Worm (Caenorhabditis elegans): ENCODE results near the gene catp-5.

catp-5 gene

ce11 chrX:8082703-8083102 is 16.0 kb downstream of the catp-5 start:
- TF ChIP-seq ztf-11 (tag; optimal IDR thresholded peaks at IDR 0.05), result no peak
- TF ChIP-seq nhr-11 (tag; optimal IDR thresholded peaks at IDR 0.05), result no peak
- TF ChIP-seq rnt-1 (tag; optimal IDR thresholded peaks at IDR 0.05), result no peak
- no peak for TF ChIP-seq nhr-76 (tag; optimal IDR thresholded peaks at IDR 0.05)
- TF ChIP-seq unc-130 (tag; optimal IDR thresholded peaks at IDR 0.05), result no peak
- no peak for TF ChIP-seq C34B4.2 (tag; optimal IDR thresholded peaks at IDR 0.05)
- TF ChIP-seq pag-3 (tag; optimal IDR thresholded peaks at IDR 0.05; ENCODE audit: borderline replicate concordance, insufficient read depth), result no peak
- TF ChIP-seq nhr-12 (tag; optimal IDR thresholded peaks at IDR 0.05), result no peak
- no peak for TF ChIP-seq unc-98 (GFP tag; IDR thresholded peaks at IDR 0.05)
- TF ChIP-seq swsn-7 (tag; optimal IDR thresholded peaks at IDR 0.05), result no peak
- no peak for TF ChIP-seq grh-1 (GFP tag; IDR thresholded peaks at IDR 0.05)
- TF ChIP-seq mab-9 (GFP tag; IDR thresholded peaks at IDR 0.05), result no peak
- no peak for TF ChIP-seq efl-3 (GFP tag; optimal IDR thresholded peaks at IDR 0.05)
- TF ChIP-seq fos-1 (tag; optimal IDR thresholded peaks at IDR 0.05), result no peak
- TF ChIP-seq tbx-2 (tag; optimal IDR thresholded peaks at IDR 0.05), result no peak
- no peak for TF ChIP-seq egl-27 (tag; optimal IDR thresholded peaks at IDR 0.05)
- no peak for TF ChIP-seq lin-39 (tag; optimal IDR thresholded peaks at IDR 0.05)
- no peak for TF ChIP-seq mef-2 (tag; optimal IDR thresholded peaks at IDR 0.05)
- TF ChIP-seq snpc-4 (tag; optimal IDR thresholded peaks at IDR 0.05), result no peak
- no peak for TF ChIP-seq alr-1 (tag; optimal IDR thresholded peaks at IDR 0.05; ENCODE audit: borderline replicate concordance)

ce11 chrX:8078899-8079298 is 19.8 kb downstream of the catp-5 start:
- TF ChIP-seq ama-1 (optimal IDR thresholded peaks at IDR 0.05) (no peak), ceh-8 (GFP tag; optimal IDR thresholded peaks at IDR 0.05) (no peak)

- TF ChIP-seq ceh-88 (GFP tag; IDR thresholded peaks at IDR 0.05) (no peak), swsn-7 (tag; optimal IDR thresholded peaks at IDR 0.05) (no peak), pax-3 (tag; optimal IDR thresholded peaks at IDR 0.05) (no peak), irx-1 (tag; optimal IDR thresholded peaks at IDR 0.05) (no peak)
These were observed 20.3 kb downstream of the catp-5 start for ce11 chrX:8078374-8078773.

ce11 chrX:8077748-8078147 is 20.9 kb downstream of the catp-5 start, which contains the start of gene C46F2.1:
Gene C46F2.1 (plus strand): TSS chrX:8078048.
- no peak for TF ChIP-seq ceh-90 (tag; optimal IDR thresholded peaks at IDR 0.05)
- TF ChIP-seq pax-3 (tag; optimal IDR thresholded peaks at IDR 0.05), result no peak
- no peak for TF ChIP-seq swsn-7 (tag; optimal IDR thresholded peaks at IDR 0.05)
- no peak for TF ChIP-seq unc-62 (GFP tag; optimal IDR thresholded peaks at IDR 0.05)
- TF ChIP-seq ceh-88 (GFP tag; IDR thresholded peaks at IDR 0.05), result no peak
- no peak for TF ChIP-seq elt-3 (tag; optimal IDR thresholded peaks at IDR 0.05)
- TF ChIP-seq skn-1 (tag; optimal IDR thresholded peaks at IDR 0.05), result no peak
- no peak for TF ChIP-seq ama-1 (optimal IDR thresholded peaks at IDR 0.05)
- peak; percentile 36 for TF ChIP-seq nhr-85 (tag)
- no peak for TF ChIP-seq ztf-4 (tag; optimal IDR thresholded peaks at IDR 0.05)
- no peak for TF ChIP-seq egl-27 (tag; optimal IDR thresholded peaks at IDR 0.05)
- no peak for TF ChIP-seq nhr-28 (tag; optimal IDR thresholded peaks at IDR 0.05)
- no peak for TF ChIP-seq efl-1 (optimal IDR thresholded peaks at IDR 0.05)
- peak in 1 of 2 experiments; percentile 49 for TF ChIP-seq efl-1 (GFP tag; optimal IDR thresholded peaks at IDR 0.05 in 1 of 2)
- no peak for TF ChIP-seq mep-1 (tag; optimal IDR thresholded peaks at IDR 0.05)

- no peak for TF ChIP-seq dpl-1 (GFP tag; optimal IDR thresholded peaks at IDR 0.05)
- TF ChIP-seq elt-2 (tag; optimal IDR thresholded peaks at IDR 0.05), result peak; percentile 6
These were observed 24.1 kb downstream of the catp-5 start for ce11 chrX:8074527-8074926.

Data from whole organism, L1 larva.